Worm (Caenorhabditis elegans): ENCODE measurements around the gene pcs-1.

DNA sequence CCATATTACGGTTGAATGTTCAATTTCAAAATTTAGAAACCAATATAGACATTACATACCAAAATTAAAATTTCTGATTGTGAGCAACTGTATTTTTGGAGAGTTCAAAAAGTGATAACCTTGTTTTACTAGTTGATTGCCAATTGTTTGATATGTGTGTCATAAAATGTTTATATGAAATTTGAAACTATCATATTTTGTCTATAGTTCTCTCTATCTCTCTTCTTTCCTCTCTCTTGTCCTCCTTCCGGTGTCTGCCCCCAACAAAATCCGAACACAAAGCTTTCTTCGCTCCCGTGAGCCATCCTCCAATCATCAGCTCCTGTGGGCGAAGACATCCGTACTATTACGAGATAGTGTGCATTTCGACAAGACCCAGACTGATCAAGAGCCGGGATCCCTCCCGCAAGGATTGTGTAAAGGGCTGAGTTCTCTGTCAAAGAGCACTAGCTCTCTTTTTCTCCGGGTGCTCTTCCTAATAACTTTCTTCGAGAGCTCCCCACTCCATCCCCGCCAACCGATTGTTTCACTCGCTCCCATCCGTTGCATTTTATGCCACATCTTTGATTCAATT, 24.9 kb upstream of the pcs-1 start:
- TF ChIP-seq ztf-11 (tag; optimal IDR thresholded peaks at IDR 0.05) (no peak), pha-4 (tag; optimal IDR thresholded peaks at IDR 0.05) (no peak), unc-62 (GFP tag; optimal IDR thresholded peaks at IDR 0.05) (peak; percentile 4), lsy-2 (tag; optimal IDR thresholded peaks at IDR 0.05) (no peak), nhr-76 (tag; optimal IDR thresholded peaks at IDR 0.05) (no peak)
